Fruit fly (Drosophila melanogaster): ENCODE measurements around the gene Taf13.

Gene Taf13

DNA sequence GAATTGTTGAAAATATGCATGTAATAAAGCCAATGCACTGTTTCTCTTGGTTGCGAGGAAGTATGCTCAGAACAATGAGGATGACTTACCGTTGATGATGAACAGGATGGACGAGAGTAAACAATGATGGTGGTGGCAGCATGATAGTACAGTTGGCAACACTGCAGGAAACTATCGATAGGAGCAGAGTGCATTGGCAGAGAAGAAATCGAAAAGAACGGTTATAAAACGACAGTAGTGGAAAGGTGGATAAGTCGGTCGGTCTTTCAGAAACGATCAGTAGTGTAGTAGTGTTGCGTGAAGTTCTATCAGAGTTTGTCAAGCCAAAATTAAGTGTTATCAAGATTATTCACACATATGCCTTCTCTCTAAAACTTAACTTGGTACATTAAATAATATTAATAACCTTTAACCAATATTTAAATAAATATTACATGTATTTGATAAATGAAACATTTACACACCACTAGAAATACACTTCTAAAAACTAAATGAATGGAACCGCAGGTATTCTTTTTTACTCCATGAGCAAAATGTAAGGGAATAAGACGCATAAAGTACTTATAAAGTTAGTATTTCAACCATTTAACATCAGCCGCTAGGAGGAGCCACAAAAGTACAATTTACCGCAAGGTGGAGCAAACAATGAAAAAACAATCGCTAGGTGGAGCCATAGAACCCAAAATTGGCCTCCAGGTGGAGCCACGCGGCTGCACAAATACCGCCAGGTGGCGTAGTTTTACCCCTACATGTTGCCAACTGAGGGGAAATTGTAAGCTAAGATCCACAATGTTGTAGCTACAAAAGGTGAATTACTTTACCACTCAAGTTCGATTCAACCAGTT, 27.0 kb upstream of the Taf13 start (continued):
- peak; percentile 7 for TF ChIP-seq CG1621 (tag; optimal IDR thresholded peaks at IDR 0.05)
- TF ChIP-seq salr (GFP tag; optimal IDR thresholded peaks at IDR 0.05): peak; percentile 56 to 70
- no peak for TF ChIP-seq CG8319 (GFP tag; optimal IDR thresholded peaks at IDR 0.05)
- TF ChIP-seq fkh (GFP tag; optimal IDR thresholded peaks at IDR 0.05): no peak
- TF ChIP-seq svp (GFP tag): peak; percentile 79
- no peak for TF ChIP-seq Eip93F (GFP tag; optimal IDR thresholded peaks at IDR 0.05)
- TF ChIP-seq CG6276 (GFP tag; optimal IDR thresholded peaks at IDR 0.05): peak; percentile 72
- TF ChIP-seq CG6854 (GFP tag; optimal IDR thresholded peaks at IDR 0.05): no peak
- TF ChIP-seq CG7368 (GFP tag; optimal IDR thresholded peaks at IDR 0.05): no peak
- TF ChIP-seq CG6792 (GFP tag; optimal IDR thresholded peaks at IDR 0.05): peak; percentile 51

DNA sequence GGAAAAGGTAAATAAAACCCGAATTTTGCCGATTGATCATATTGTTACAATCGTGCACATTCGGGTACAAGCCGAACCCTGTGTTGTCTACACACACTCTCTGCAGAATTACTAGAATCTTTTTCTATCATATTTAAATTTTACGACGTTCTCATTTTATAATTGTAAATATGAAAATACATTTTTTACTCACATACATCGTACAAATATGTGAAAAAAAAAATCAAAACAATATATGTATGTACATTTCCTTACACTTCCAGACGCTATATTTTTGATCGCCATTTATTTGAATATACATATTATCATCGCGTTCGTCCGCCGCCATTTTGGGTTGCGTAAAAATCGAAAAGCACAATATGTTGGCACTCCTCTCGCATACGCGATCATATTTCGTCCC, 24.1 kb upstream of the Taf13 start:
- TF ChIP-seq CG31627 (GFP tag; optimal IDR thresholded peaks at IDR 0.05) (no peak), OdsH (GFP tag; optimal IDR thresholded peaks at IDR 0.05) (no peak), Eip78C (GFP tag) (peak; percentile 54), eg (GFP tag; IDR thresholded peaks at IDR 0.05) (no peak)

DNA sequence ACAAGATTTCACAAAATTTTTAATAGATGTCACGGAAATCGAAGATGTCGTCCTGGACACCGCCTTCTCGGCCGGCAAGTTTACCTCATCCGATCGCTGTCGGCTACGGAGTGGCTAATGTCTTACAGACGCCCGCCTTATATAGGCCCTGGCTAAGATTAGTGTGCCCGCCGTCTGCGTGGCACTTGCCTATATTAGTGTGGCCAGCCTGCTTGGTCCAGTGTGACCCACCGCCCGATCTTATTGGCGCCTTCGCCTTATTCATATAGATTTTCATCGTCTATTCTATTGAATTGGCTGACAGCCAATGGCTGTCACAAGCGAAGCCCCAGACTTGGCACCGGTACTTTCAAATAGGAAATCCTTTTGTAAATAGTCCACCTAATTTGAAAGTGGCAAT, 22.2 kb upstream of the Taf13 start:
- TF ChIP-seq CG6276 (GFP tag; optimal IDR thresholded peaks at IDR 0.05) (no peak), CG34406 (GFP tag; optimal IDR thresholded peaks at IDR 0.05) (no peak), achi (GFP tag; optimal IDR thresholded peaks at IDR 0.05) (no peak), CG11762 (GFP tag; optimal IDR thresholded peaks at IDR 0.05; ENCODE audit: insufficient read depth) (no peak)

DNA sequence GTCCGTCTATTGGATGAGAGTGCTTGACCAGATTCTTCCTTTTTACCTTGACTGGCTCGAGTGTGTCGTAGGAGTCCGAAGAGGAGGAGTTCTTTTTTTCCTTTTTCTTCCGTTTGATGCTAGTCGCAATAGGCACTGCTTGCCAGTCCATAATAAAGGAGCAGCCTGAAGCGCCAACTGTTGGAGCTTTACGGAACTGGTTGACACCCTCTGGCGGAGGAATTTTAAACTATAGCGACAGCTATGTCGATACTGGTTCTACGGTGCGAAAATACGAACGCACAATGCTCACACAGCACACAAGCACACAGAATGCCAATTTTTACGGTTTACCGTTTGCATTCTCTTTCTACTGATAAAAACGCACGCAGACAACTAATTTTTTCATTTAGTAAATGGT, 12.9 kb upstream of the Taf13 start:
- TF ChIP-seq esn (GFP tag; optimal IDR thresholded peaks at IDR 0.05): peak; percentile 17
- no peak for TF ChIP-seq CG6163 (GFP tag; IDR thresholded peaks at IDR 0.05)
- no peak for TF ChIP-seq fd85E (GFP tag; optimal IDR thresholded peaks at IDR 0.05)
- no peak for TF ChIP-seq CG6854 (GFP tag; optimal IDR thresholded peaks at IDR 0.05)
- no peak for TF ChIP-seq dsx (GFP tag; optimal IDR thresholded peaks at IDR 0.05; ENCODE audit: poor library complexity, severe bottlenecking)
- no peak for TF ChIP-seq CG15336 (GFP tag; IDR thresholded peaks at IDR 0.05)
- no peak for TF ChIP-seq ss (GFP tag; optimal IDR thresholded peaks at IDR 0.05)
- TF ChIP-seq Met (GFP tag; optimal IDR thresholded peaks at IDR 0.05): peak; percentile 1
- TF ChIP-seq CG1621 (tag; optimal IDR thresholded peaks at IDR 0.05): peak; percentile 78
- TF ChIP-seq cyc (GFP tag; optimal IDR thresholded peaks at IDR 0.05): peak; percentile 14
- no peak for TF ChIP-seq Eip93F (GFP tag; optimal IDR thresholded peaks at IDR 0.05)
- TF ChIP-seq CG9139 (GFP tag; optimal IDR thresholded peaks at IDR 0.05): no peak
- TF ChIP-seq CG7368 (GFP tag; optimal IDR thresholded peaks at IDR 0.05): no peak
- TF ChIP-seq Sox14 (GFP tag; optimal IDR thresholded peaks at IDR 0.05): no peak
- no peak for TF ChIP-seq dac (GFP tag; optimal IDR thresholded peaks at IDR 0.05)
- TF ChIP-seq CG3032 (tag; optimal IDR thresholded peaks at IDR 0.05): no peak
- no peak for TF ChIP-seq CG8632 (GFP tag; optimal IDR thresholded peaks at IDR 0.05)
- TF ChIP-seq Eip78C (GFP tag): peak; percentile 7
- no peak for TF ChIP-seq Sox15 (GFP tag; optimal IDR thresholded peaks at IDR 0.05)
- TF ChIP-seq Ets96B (tag; optimal IDR thresholded peaks at IDR 0.05): no peak
- TF ChIP-seq achi (GFP tag; optimal IDR thresholded peaks at IDR 0.05): no peak
- no peak for TF ChIP-seq Hr38 (GFP tag; optimal IDR thresholded peaks at IDR 0.05)
- TF ChIP-seq CG8119 (GFP tag; IDR thresholded peaks at IDR 0.05): no peak
- no peak for TF ChIP-seq fkh (GFP tag; optimal IDR thresholded peaks at IDR 0.05)
- no peak for TF ChIP-seq svp (GFP tag)
- TF ChIP-seq fd59A (GFP tag; optimal IDR thresholded peaks at IDR 0.05): no peak
- TF ChIP-seq CG6808 (GFP tag; optimal IDR thresholded peaks at IDR 0.05): no peak
- TF ChIP-seq Hr39 (GFP tag; optimal IDR thresholded peaks at IDR 0.05): peak; percentile 35
- no peak for TF ChIP-seq vri (GFP tag; optimal IDR thresholded peaks at IDR 0.05)
- TF ChIP-seq CG4318 (GFP tag; optimal IDR thresholded peaks at IDR 0.05): no peak
- no peak for TF ChIP-seq CG34406 (GFP tag; optimal IDR thresholded peaks at IDR 0.05)
- TF ChIP-seq CG10669 (GFP tag; optimal IDR thresholded peaks at IDR 0.05): no peak
- no peak for TF ChIP-seq Blimp-1 (GFP tag; optimal IDR thresholded peaks at IDR 0.05)
- TF ChIP-seq CG32006 (GFP tag; optimal IDR thresholded peaks at IDR 0.05): no peak
- TF ChIP-seq Lpt (GFP tag; optimal IDR thresholded peaks at IDR 0.05): no peak
- TF ChIP-seq CG11902 (GFP tag; optimal IDR thresholded peaks at IDR 0.05): no peak
